Fruit fly (Drosophila melanogaster): Measurements from ENCODE around the gene AMPKalpha.

Gene AMPKalpha

dm6 chrX:1380350-1381060 is 5.2 kb downstream of the AMPKalpha start, which contains the start of the genes CG3719 and CG32813 (continued):
- TF ChIP-seq NfI (GFP tag; optimal IDR thresholded peaks at IDR 0.05) (peak; percentile 34), Jarid2 (GFP tag; optimal IDR thresholded peaks at IDR 0.05) (no peak), ken (GFP tag; IDR thresholded peaks at IDR 0.05) (0 out of 3 replicates have a peak, but pooled peaks have one; percentile 60), Trl (optimal IDR thresholded peaks at IDR 0.05) (peak; percentile 72 to 74), Trl (GFP tag; optimal IDR thresholded peaks at IDR 0.05) (peak; percentile 10), chn (GFP tag; optimal IDR thresholded peaks at IDR 0.05) (peak; percentile 15), Dbx (GFP tag; IDR thresholded peaks at IDR 0.05) (0 out of 3 replicates have a peak, but pooled peaks have one; percentile 33), maf-S (GFP tag; optimal IDR thresholded peaks at IDR 0.05) (peak; percentile 8), Elba2 (GFP tag; optimal IDR thresholded peaks at IDR 0.05) (peak; percentile 77), Antp (GFP tag; optimal IDR thresholded peaks at IDR 0.05) (peak; percentile 36), stwl (tag; optimal IDR thresholded peaks at IDR 0.05) (peak; percentile 60), sd (tag; optimal IDR thresholded peaks at IDR 0.05) (peak; percentile 19), Adf1 (GFP tag; IDR thresholded peaks at IDR 0.05) (0 out of 2 replicates have a peak, but pooled peaks have one; percentile 21), dmrt11E (tag; optimal IDR thresholded peaks at IDR 0.05) (no peak), CG11085 (GFP tag; IDR thresholded peaks at IDR 0.05) (no peak), Hr3 (GFP tag; optimal IDR thresholded peaks at IDR 0.05) (peak; percentile 19), CG16779 (GFP tag; IDR thresholded peaks at IDR 0.05) (no peak), dysf (GFP tag; IDR thresholded peaks at IDR 0.05) (peak; percentile 18; the same call in 1 of the 3 replicates), lilli (GFP tag; optimal IDR thresholded peaks at IDR 0.05) (peak; percentile 30), hbn (GFP tag; IDR thresholded peaks at IDR 0.05; ENCODE audit: partially characterized antibody) (no peak), CG2120 (GFP tag; optimal IDR thresholded peaks at IDR 0.05) (peak; percentile 72), Oli (tag; optimal IDR thresholded peaks at IDR 0.05) (peak; percentile 1), Fer2 (tag; optimal IDR thresholded peaks at IDR 0.05) (no peak), CG2712 (tag; optimal IDR thresholded peaks at IDR 0.05) (no peak), CG30020 (tag; optimal IDR thresholded peaks at IDR 0.05) (peak; percentile 14), tup (GFP tag; optimal IDR thresholded peaks at IDR 0.05) (no peak), gce (GFP tag; IDR thresholded peaks at IDR 0.05) (no peak), CG1529 (GFP tag; optimal IDR thresholded peaks at IDR 0.05) (no peak), zf30C (GFP tag; optimal IDR thresholded peaks at IDR 0.05) (no peak), chinmo (GFP tag; IDR thresholded peaks at IDR 0.05; ENCODE audit: partially characterized antibody) (0 out of 4 replicates have a peak, but pooled peaks have one; percentile 27), unc-4 (GFP tag; IDR thresholded peaks at IDR 0.05; ENCODE audit: partially characterized antibody) (no peak), kni (GFP tag; optimal IDR thresholded peaks at IDR 0.05) (no peak), Dp (GFP tag; optimal IDR thresholded peaks at IDR 0.05) (peak; percentile 82), grau (tag; optimal IDR thresholded peaks at IDR 0.05) (peak; percentile 18), jigr1 (GFP tag; IDR thresholded peaks at IDR 0.05) (no peak), Nf-YA (GFP tag; IDR thresholded peaks at IDR 0.05) (no peak), Asciz (GFP tag; optimal IDR thresholded peaks at IDR 0.05) (no peak), Dip3 (GFP tag; optimal IDR thresholded peaks at IDR 0.05) (peak; percentile 16), CG43689 (GFP tag; IDR thresholded peaks at IDR 0.05) (no peak), Atf-2 (GFP tag; optimal IDR thresholded peaks at IDR 0.05) (peak; percentile 1), mam (GFP tag; optimal IDR thresholded peaks at IDR 0.05) (peak; percentile 54), lmd (GFP tag; IDR thresholded peaks at IDR 0.05) (peak; percentile 37; the same call in 1 of the 2 replicates), MTF-1 (GFP tag; optimal IDR thresholded peaks at IDR 0.05; ENCODE audit: borderline replicate concordance) (no peak), MESR4 (GFP tag; optimal IDR thresholded peaks at IDR 0.05) (no peak), dpn (GFP tag; optimal IDR thresholded peaks at IDR 0.05) (peak; percentile 23 to 44), D19B (GFP tag; optimal IDR thresholded peaks at IDR 0.05) (no peak), da (GFP tag; optimal IDR thresholded peaks at IDR 0.05) (no peak), MBD-R2 (GFP tag; IDR thresholded peaks at IDR 0.05) (peak; percentile 70), CG12299 (tag; optimal IDR thresholded peaks at IDR 0.05) (no peak), Myb (GFP tag; optimal IDR thresholded peaks at IDR 0.05) (peak; percentile 64)

Data from whole organism, embryonic.